Worm (Caenorhabditis elegans) whole organism, L4 larva: ENCODE results near the gene H38K22.7.

Experiments used
- aly-2 ChIP-seq: sonication (generic microtip); optimal IDR thresholded peaks from 2 replicates; lab custom pipeline; 2018; ENCODE audit warnings: missing biosample characterization, missing genetic modification characterization
- ceh-20 ChIP-seq: fragments of 200-800 bp; sonication (Bioruptor generic); IDR thresholded peaks from 2 replicates; pipeline ENCODE4 v1.3.6; 2022; ENCODE audit warnings: missing genetic modification reagents, missing genetic modification characterization, missing compliant biosample characterization
- egl-27 ChIP-seq: sonication (generic microtip); optimal IDR thresholded peaks from 3 replicates; lab custom pipeline; 2017; ENCODE audit warnings: missing biosample characterization, missing genetic modification reagents, missing genetic modification characterization
- jun-1 ChIP-seq: fragments of 150-350 bp; optimal IDR thresholded peaks from 2 replicates; lab custom pipeline; 2014; ENCODE audit warnings: missing biosample characterization, missing genetic modification reagents, missing genetic modification characterization
- lin-13 ChIP-seq: fragments of 150-350 bp; optimal IDR thresholded peaks from 2 replicates; lab custom pipeline; 2014; ENCODE audit warnings: missing biosample characterization, missing genetic modification reagents, missing genetic modification characterization
- nhr-28 ChIP-seq: fragments of 150-350 bp; optimal IDR thresholded peaks from 2 replicates; lab custom pipeline; 2014; ENCODE audit warnings: missing biosample characterization, missing genetic modification characterization
- php-3 ChIP-seq: fragments of 200-800 bp; sonication (Bioruptor generic); IDR thresholded peaks from 2 replicates; pipeline ENCODE4 v1.3.6; 2022; ENCODE audit warnings: missing genetic modification reagents, missing genetic modification characterization, missing compliant biosample characterization
- skn-1 ChIP-seq: fragments of 150-350 bp; optimal IDR thresholded peaks from 2 replicates; lab custom pipeline; 2014; ENCODE audit warnings: missing biosample characterization, missing genetic modification characterization
- snpc-1.2 ChIP-seq: fragments of 200-800 bp; sonication (Bioruptor generic); IDR thresholded peaks from 2 replicates; pipeline ENCODE4 v1.3.6; 2022; ENCODE audit warnings: missing genetic modification reagents, missing genetic modification characterization, missing compliant biosample characterization
- zag-1 ChIP-seq: fragments of 150-350 bp; optimal IDR thresholded peaks from 2 replicates; lab custom pipeline; 2014; ENCODE audit warnings: missing biosample characterization, missing genetic modification characterization

- no peak for TF ChIP-seq lin-13
- TF ChIP-seq aly-2, result no peak
- no peak for TF ChIP-seq snpc-1.2 (GFP tag; lab: Robert Waterston, UW)
- TF ChIP-seq skn-1 (tag; lab: Kevin White, UChicago), result no peak
- no peak for TF ChIP-seq ceh-20
- TF ChIP-seq php-3, result no peak
- TF ChIP-seq jun-1 (tag; lab: Kevin White, UChicago), result no peak
- no peak for TF ChIP-seq nhr-28 (tag; lab: Kevin White, UChicago)
- no peak for TF ChIP-seq egl-27
- no peak for TF ChIP-seq zag-1 (tag; lab: Kevin White, UChicago)
These were observed 21.6 kb downstream of the H38K22.7 start, which contains the start of the genes B0285.3 and lcmt-1 for ce11 chrIII:4343070-4343469.
